Worm (Caenorhabditis elegans): Measurements from ENCODE around the gene str-87.
A peak's percentile ranks its signal among the peaks of the same experiment; 100 is the strongest.

The str-87 gene

ce11 chrV:8977895-8978294, 10.1 kb downstream of the str-87 start:
- no peak for TF ChIP-seq nhr-77 (tag; optimal IDR thresholded peaks at IDR 0.05)

ce11 chrV:8974889-8975422, 13.0 kb downstream of the str-87 start, which contains the start of gene nhr-143:
nhr-143 (minus strand) TSS chrV:8974939.
- TF ChIP-seq crh-2 (tag; optimal IDR thresholded peaks at IDR 0.05) (peak; percentile 27), Y55F3AM.14 (GFP tag; optimal IDR thresholded peaks at IDR 0.05) (no peak), F13H6.1 (tag; optimal IDR thresholded peaks at IDR 0.05) (no peak), fos-1 (tag; optimal IDR thresholded peaks at IDR 0.05) (peak; percentile 78), nhr-25 (tag; optimal IDR thresholded peaks at IDR 0.05) (no peak)

- no peak for TF ChIP-seq unc-62 (GFP tag; optimal IDR thresholded peaks at IDR 0.05)
- no peak for TF ChIP-seq mab-5 (tag; optimal IDR thresholded peaks at IDR 0.05)
- no peak for TF ChIP-seq sem-4 (tag; optimal IDR thresholded peaks at IDR 0.05)
- no peak for TF ChIP-seq gmeb-1 (tag; optimal IDR thresholded peaks at IDR 0.05)
- TF ChIP-seq ztf-4 (tag; optimal IDR thresholded peaks at IDR 0.05) = no peak
These were observed 15.7 kb downstream of the str-87 start, which contains the start of gene nhr-195 for ce11 chrV:8972271-8972670. nhr-195 (minus strand) TSS chrV:8972371.

- TF ChIP-seq unc-62 (GFP tag; optimal IDR thresholded peaks at IDR 0.05) (no peak), ama-1 (optimal IDR thresholded peaks at IDR 0.05) (no peak), mab-5 (tag; optimal IDR thresholded peaks at IDR 0.05) (no peak), lin-39 (tag; optimal IDR thresholded peaks at IDR 0.05) (no peak), Y55F3AM.14 (GFP tag; optimal IDR thresholded peaks at IDR 0.05) (no peak), elt-1 (tag; optimal IDR thresholded peaks at IDR 0.05) (no peak), lin-13 (GFP tag; optimal IDR thresholded peaks at IDR 0.05) (no peak), nhr-11 (tag; optimal IDR thresholded peaks at IDR 0.05) (no peak), nhr-25 (tag; optimal IDR thresholded peaks at IDR 0.05) (no peak), nhr-12 (tag; optimal IDR thresholded peaks at IDR 0.05) (no peak), dmd-4 (tag; optimal IDR thresholded peaks at IDR 0.05) (no peak), nhr-10 (tag; optimal IDR thresholded peaks at IDR 0.05) (no peak), F13H6.1 (tag; optimal IDR thresholded peaks at IDR 0.05) (no peak), unc-55 (GFP tag; optimal IDR thresholded peaks at IDR 0.05) (no peak)
These were observed 21.9 kb downstream of the str-87 start, which contains the start of gene nhr-219 for ce11 chrV:8966086-8966485. nhr-219 (minus strand) TSS chrV:8966186.

ce11 chrV:8964055-8964758, 23.8 kb downstream of the str-87 start, which contains the start of gene nhr-44:
nhr-44 (minus strand) TSS chrV:8964105.
- TF ChIP-seq nhr-129 (tag; optimal IDR thresholded peaks at IDR 0.05) (peak; percentile 23), C34F6.9 (tag; optimal IDR thresholded peaks at IDR 0.05) (no peak), sma-9 (GFP tag; optimal IDR thresholded peaks at IDR 0.05) (peak; percentile 15), sma-9 (tag; optimal IDR thresholded peaks at IDR 0.05) (no peak), fos-1 (tag; optimal IDR thresholded peaks at IDR 0.05) (peak; percentile 14), lsy-2 (tag; optimal IDR thresholded peaks at IDR 0.05) (peak in 1 of 2 experiments; percentile 4), egl-27 (tag; optimal IDR thresholded peaks at IDR 0.05) (no peak), nhr-25 (tag; optimal IDR thresholded peaks at IDR 0.05) (peak; percentile 43), ztf-11 (tag; optimal IDR thresholded peaks at IDR 0.05) (no peak)

- TF ChIP-seq fos-1 (tag; optimal IDR thresholded peaks at IDR 0.05) (no peak), ztf-4 (tag; optimal IDR thresholded peaks at IDR 0.05) (no peak), mab-5 (tag; optimal IDR thresholded peaks at IDR 0.05) (no peak), elt-3 (tag; optimal IDR thresholded peaks at IDR 0.05) (no peak), nhr-237 (tag; optimal IDR thresholded peaks at IDR 0.05) (no peak), ceh-82 (tag; optimal IDR thresholded peaks at IDR 0.05) (no peak), gmeb-1 (tag; optimal IDR thresholded peaks at IDR 0.05) (no peak), mbf-1 (tag; optimal IDR thresholded peaks at IDR 0.05) (no peak), nhr-6 (tag; optimal IDR thresholded peaks at IDR 0.05) (no peak), mdl-1 (tag; optimal IDR thresholded peaks at IDR 0.05) (no peak), unc-55 (GFP tag; optimal IDR thresholded peaks at IDR 0.05) (no peak), nhr-12 (tag; optimal IDR thresholded peaks at IDR 0.05) (no peak), F13H6.1 (tag; optimal IDR thresholded peaks at IDR 0.05) (no peak), R02D3.7 (tag; optimal IDR thresholded peaks at IDR 0.05) (no peak), unc-39 (tag; optimal IDR thresholded peaks at IDR 0.05) (no peak), nhr-129 (tag; optimal IDR thresholded peaks at IDR 0.05) (no peak), nhr-25 (tag; optimal IDR thresholded peaks at IDR 0.05) (no peak), sma-9 (GFP tag; optimal IDR thresholded peaks at IDR 0.05) (no peak), sma-9 (tag; optimal IDR thresholded peaks at IDR 0.05) (no peak), lsy-2 (tag; optimal IDR thresholded peaks at IDR 0.05) (no peak)
These were observed 31.5 kb downstream of the str-87 start, which contains the start of gene ttc-17 for ce11 chrV:8956387-8957095. ttc-17 (plus strand) TSS chrV:8957045.
